Worm (Caenorhabditis elegans) whole organism, early embryonic: ENCODE data around the gene K05F1.6.

Experiments
- ama-1 ChIP-seq: fragments of 150-350 bp; optimal IDR thresholded peaks from 2 replicates; lab custom pipeline; 2014
- flt-1 ChIP-seq: fragments of 200-800 bp; sonication (Bioruptor generic); IDR thresholded peaks from 2 replicates; pipeline ENCODE4 v1.3.6; 2022; ENCODE audit warnings: missing genetic modification characterization, missing compliant biosample characterization
- hmbx-1 ChIP-seq: sonication (generic microtip); optimal IDR thresholded peaks from 2 replicates; lab custom pipeline; 2016; ENCODE audit warnings: mild to moderate bottlenecking, missing genetic modification characterization, missing compliant biosample characterization
- hnd-1 ChIP-seq: sonication (generic microtip); optimal IDR thresholded peaks from 2 replicates; lab custom pipeline; 2016; ENCODE audit warnings: missing genetic modification characterization, missing compliant biosample characterization
- sea-1 ChIP-seq: fragments of 200-800 bp; sonication (Bioruptor generic); conservative IDR thresholded peaks from 2 replicates; pipeline ENCODE4 v1.3.6; 2022; ENCODE audit warnings: missing genetic modification characterization, missing compliant biosample characterization

- no peak for TF ChIP-seq flt-1 (GFP tag; lab: Robert Waterston, UW)
- TF ChIP-seq hmbx-1 = no peak
- no peak for TF ChIP-seq hnd-1
- no peak for TF ChIP-seq ama-1
- no peak for TF ChIP-seq sea-1 (GFP tag; lab: Robert Waterston, UW)
Measured at ce11 chrII:5754168-5754567, 28.2 kb upstream of the K05F1.6 start, which contains the start of gene F10C1.8.
